Worm (Caenorhabditis elegans) whole organism, young adult: ENCODE results near the gene Y7A5A.2.

Experiments
- B0019.2 ChIP-seq: fragments of 200-800 bp; sonication (Bioruptor generic); conservative IDR thresholded peaks from 2 replicates; pipeline ENCODE4 v1.3.6; 2022; ENCODE audit warnings: missing genetic modification reagents, missing genetic modification characterization, missing compliant biosample characterization
- F22D6.2 ChIP-seq: sonication (generic microtip); optimal IDR thresholded peaks from 2 replicates; lab custom pipeline; 2016; ENCODE audit warnings: mild to moderate bottlenecking, missing genetic modification characterization, missing compliant biosample characterization
- F57A8.1 ChIP-seq: fragments of 200-800 bp; sonication (Bioruptor generic); optimal IDR thresholded peaks from 2 replicates; lab custom pipeline; 2018; ENCODE audit warnings: mild to moderate bottlenecking, missing genetic modification characterization, moderate library complexity, missing compliant biosample characterization
- F57C9.4 ChIP-seq: sonication (generic microtip); optimal IDR thresholded peaks from 2 replicates; lab custom pipeline; 2017; ENCODE audit warnings: mild to moderate bottlenecking, missing genetic modification characterization, missing compliant biosample characterization
- K11D2.4 ChIP-seq: fragments of 200-800 bp; sonication (Bioruptor generic); IDR thresholded peaks from 2 replicates; pipeline ENCODE4 v1.3.6; 2022; ENCODE audit warnings: missing genetic modification reagents, missing genetic modification characterization, missing compliant biosample characterization
- K12H6.12 ChIP-seq: fragments of 200-800 bp; sonication (Bioruptor generic); optimal IDR thresholded peaks from 2 replicates; lab custom pipeline; 2018; ENCODE audit warnings: mild to moderate bottlenecking, missing genetic modification characterization, missing compliant biosample characterization
- T26A5.8 ChIP-seq: sonication (generic microtip); optimal IDR thresholded peaks from 2 replicates; lab custom pipeline; 2016; ENCODE audit warnings: missing genetic modification characterization, missing compliant biosample characterization
- Y67H2A.10 ChIP-seq: fragments of 200-800 bp; sonication (Bioruptor generic); conservative IDR thresholded peaks from 2 replicates; pipeline ENCODE4 v1.3.6; 2022; ENCODE audit warnings: missing genetic modification reagents, missing genetic modification characterization, missing compliant biosample characterization
- ZK185.1 ChIP-seq: sonication (generic microtip); optimal IDR thresholded peaks from 2 replicates; lab custom pipeline; 2016; ENCODE audit warnings: mild to moderate bottlenecking, missing genetic modification characterization, missing compliant biosample characterization; ENCODE audit not compliant: poor library complexity, severe bottlenecking
- akir-1 ChIP-seq: fragments of 200-800 bp; sonication (Bioruptor generic); optimal IDR thresholded peaks from 2 replicates; lab custom pipeline; 2018; ENCODE audit warnings: mild to moderate bottlenecking, missing genetic modification characterization, moderate library complexity, missing compliant biosample characterization
- aptf-2 ChIP-seq: fragments of 200-800 bp; sonication (Bioruptor generic); conservative IDR thresholded peaks from 2 replicates; pipeline ENCODE4 v1.3.6; 2022; ENCODE audit warnings: missing genetic modification reagents, missing genetic modification characterization, missing compliant biosample characterization
- atf-7 ChIP-seq: sonication (generic microtip); optimal IDR thresholded peaks from 2 replicates; lab custom pipeline; 2017; ENCODE audit warnings: mild to moderate bottlenecking, missing genetic modification characterization, missing compliant biosample characterization
- athp-1 ChIP-seq: sonication (generic microtip); optimal IDR thresholded peaks from 2 replicates; lab custom pipeline; 2017; ENCODE audit warnings: mild to moderate bottlenecking, missing genetic modification characterization, missing compliant biosample characterization
- attf-3 ChIP-seq: fragments of 200-800 bp; sonication (Bioruptor generic); conservative IDR thresholded peaks from 2 replicates; pipeline ENCODE4 v1.3.6; 2022; ENCODE audit warnings: missing genetic modification reagents, missing genetic modification characterization, missing compliant biosample characterization
- attf-5 ChIP-seq: fragments of 200-800 bp; sonication (Bioruptor generic); optimal IDR thresholded peaks from 2 replicates; lab custom pipeline; 2018; ENCODE audit warnings: mild to moderate bottlenecking, missing genetic modification characterization, missing compliant biosample characterization
- attf-6 ChIP-seq: fragments of 200-800 bp; sonication (Bioruptor generic); IDR thresholded peaks from 2 replicates; pipeline ENCODE4 v1.3.6; 2022; ENCODE audit warnings: missing genetic modification reagents, missing genetic modification characterization, missing compliant biosample characterization
- cebp-2 ChIP-seq: fragments of 200-800 bp; sonication (Bioruptor generic); IDR thresholded peaks from 2 replicates; pipeline ENCODE4 v1.3.6; 2022; ENCODE audit warnings: missing genetic modification characterization, missing compliant biosample characterization
- dox-1 ChIP-seq: fragments of 200-800 bp; sonication (Bioruptor generic); IDR thresholded peaks from 2 replicates; pipeline ENCODE4 v1.3.6; 2022; ENCODE audit warnings: missing genetic modification reagents, missing genetic modification characterization, missing compliant biosample characterization
- dpff-1 ChIP-seq: sonication (generic microtip); optimal IDR thresholded peaks from 2 replicates; lab custom pipeline; 2017; ENCODE audit warnings: mild to moderate bottlenecking, missing genetic modification characterization, missing compliant biosample characterization
- egrh-3 ChIP-seq: fragments of 200-800 bp; sonication (Bioruptor generic); IDR thresholded peaks from 2 replicates; pipeline ENCODE4 v1.3.6; 2022; ENCODE audit warnings: missing genetic modification reagents, missing genetic modification characterization, missing compliant biosample characterization
- hlh-26 ChIP-seq: fragments of 200-800 bp; sonication (Bioruptor generic); conservative IDR thresholded peaks from 2 replicates; pipeline ENCODE4 v1.3.6; 2022; ENCODE audit warnings: missing genetic modification reagents, missing genetic modification characterization, missing compliant biosample characterization
- hmg-1.2 ChIP-seq: fragments of 200-800 bp; sonication (Bioruptor generic); IDR thresholded peaks from 2 replicates; pipeline ENCODE4 v1.3.6; 2022; ENCODE audit warnings: missing genetic modification reagents, missing genetic modification characterization, missing compliant biosample characterization
- madf-6 ChIP-seq: fragments of 200-800 bp; sonication (Bioruptor generic); IDR thresholded peaks from 2 replicates; pipeline ENCODE4 v1.3.6; 2022; ENCODE audit warnings: missing genetic modification reagents, missing genetic modification characterization, missing compliant biosample characterization
- mel-28 ChIP-seq: sonication (generic microtip); optimal IDR thresholded peaks from 2 replicates; lab custom pipeline; 2016; ENCODE audit warnings: borderline replicate concordance, mild to moderate bottlenecking, missing genetic modification characterization, missing compliant biosample characterization
- nfyb-1 ChIP-seq: fragments of 200-800 bp; sonication (Bioruptor generic); IDR thresholded peaks from 2 replicates; pipeline ENCODE4 v1.3.6; 2022; ENCODE audit warnings: missing genetic modification reagents, missing genetic modification characterization, missing compliant biosample characterization
- nhr-80 ChIP-seq: sonication (generic microtip); optimal IDR thresholded peaks from 2 replicates; lab custom pipeline; 2016; ENCODE audit warnings: missing genetic modification characterization, missing compliant biosample characterization
- nhr-90 ChIP-seq: sonication (generic microtip); optimal IDR thresholded peaks from 2 replicates; lab custom pipeline; 2016; ENCODE audit warnings: missing genotype, mild to moderate bottlenecking, missing genetic modification characterization, missing compliant biosample characterization
- pbrm-1 ChIP-seq: fragments of 200-800 bp; sonication (Bioruptor generic); IDR thresholded peaks from 2 replicates; pipeline ENCODE4 v1.3.6; 2022; ENCODE audit warnings: missing genetic modification reagents, missing genetic modification characterization, missing compliant biosample characterization
- pha-4 ChIP-seq: fragments of 150-350 bp; sonication (generic microtip); optimal IDR thresholded peaks from 2 replicates; lab custom pipeline; 2014; ENCODE audit warnings: missing biosample characterization, missing genetic modification reagents, missing genetic modification characterization
- rcor-1 ChIP-seq: fragments of 200-800 bp; sonication (Bioruptor generic); IDR thresholded peaks from 2 replicates; pipeline ENCODE4 v1.3.6; 2022; ENCODE audit warnings: missing genetic modification reagents, missing genetic modification characterization, missing compliant biosample characterization
- repo-1 ChIP-seq: sonication (generic microtip); optimal IDR thresholded peaks from 2 replicates; lab custom pipeline; 2017; ENCODE audit warnings: mild to moderate bottlenecking, missing genetic modification characterization, missing compliant biosample characterization
- rpc-1 ChIP-seq, 2 experiments: fragments of 150-350 bp in 1 of 2; sonication (generic microtip) in 1 of 2; optimal IDR thresholded peaks; 2 replicates each; lab custom pipeline; 2014 to 2018; ENCODE audit warnings: missing biosample characterization in 1 of 2, missing genetic modification characterization in 1 of 2, missing genetic modification reagents in 1 of 2, missing genotype in 1 of 2
- sdz-38 ChIP-seq: sonication (generic microtip); optimal IDR thresholded peaks from 2 replicates; lab custom pipeline; 2016; ENCODE audit warnings: missing genotype, missing genetic modification characterization, missing compliant biosample characterization
- sea-2 ChIP-seq: fragments of 200-800 bp; sonication (Bioruptor generic); IDR thresholded peaks from 2 replicates; pipeline ENCODE4 v1.3.6; 2022; ENCODE audit warnings: missing genetic modification characterization, missing compliant biosample characterization
- snpc-4 ChIP-seq, 5 experiments: fragments of 150-350 bp in 1 of 5; sonication (generic microtip) in 4 of 5; optimal IDR thresholded peaks; 2 replicates each; lab custom pipeline; 2014 to 2018; ENCODE audit warnings: missing genetic modification characterization in 5 of 5, missing biosample characterization in 3 of 5, antibody characterized with exemption in 2 of 5, mild to moderate bottlenecking in 2 of 5, missing compliant biosample characterization in 2 of 5, missing genotype in 2 of 5, moderate library complexity in 2 of 5, missing genetic modification reagents in 1 of 5
- xnd-1 ChIP-seq: sonication (generic microtip); optimal IDR thresholded peaks from 2 replicates; lab custom pipeline; 2016; ENCODE audit warnings: missing genotype, missing genetic modification reagents, missing genetic modification characterization, missing compliant biosample characterization
- zim-3 ChIP-seq: sonication (generic microtip); optimal IDR thresholded peaks from 2 replicates; lab custom pipeline; 2017; ENCODE audit warnings: mild to moderate bottlenecking, missing genetic modification characterization, moderate library complexity, missing compliant biosample characterization
- ztf-6 ChIP-seq: fragments of 200-800 bp; sonication (Bioruptor generic); IDR thresholded peaks from 2 replicates; pipeline ENCODE4 v1.3.6; 2022; ENCODE audit warnings: missing genetic modification reagents, missing genetic modification characterization, missing compliant biosample characterization

The Y7A5A.2 gene

DNA sequence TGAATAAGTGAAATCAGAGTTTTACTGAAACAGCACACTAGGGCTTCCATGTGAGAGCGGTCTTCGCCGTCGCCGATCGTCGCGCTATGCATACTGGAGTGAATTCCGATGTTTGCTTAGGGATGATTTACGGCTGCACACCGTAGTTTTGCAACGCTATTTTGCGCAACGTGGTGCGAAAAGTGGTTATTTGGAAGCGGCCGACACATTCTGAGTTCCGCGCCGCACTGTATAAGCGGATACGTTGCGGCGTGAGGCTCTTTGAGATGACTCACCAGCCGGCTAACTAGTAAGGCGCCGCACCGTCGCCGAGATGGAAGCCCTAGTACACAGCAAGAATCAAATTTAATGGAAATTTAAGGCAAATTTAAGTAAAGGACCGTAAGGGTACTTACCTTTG is 4.0 kb downstream of the Y7A5A.2 start:
- TF ChIP-seq attf-6 (GFP tag; lab: Robert Waterston, UW): no peak
- no peak for TF ChIP-seq snpc-4 (GFP tag; optimal IDR thresholded peaks at IDR 0.05; lab: Kevin White, UChicago)
- peak in 2 of 4 experiments; percentile 54 to 79 for TF ChIP-seq snpc-4 (tag; optimal IDR thresholded peaks at IDR 0.05; lab: Kevin White, UChicago)
- TF ChIP-seq sea-2 (GFP tag; lab: Robert Waterston, UW): no peak
- TF ChIP-seq attf-5 (GFP tag; lab: Kevin White, UChicago): no peak
- TF ChIP-seq repo-1 (tag; lab: Kevin White, UChicago): no peak
- TF ChIP-seq attf-3 (GFP tag; lab: Robert Waterston, UW): no peak
- no peak for TF ChIP-seq mel-28 (tag; lab: Kevin White, UChicago)
- TF ChIP-seq xnd-1 (tag; lab: Kevin White, UChicago): no peak
- TF ChIP-seq, all 124 proteins: peak for 1

DNA sequence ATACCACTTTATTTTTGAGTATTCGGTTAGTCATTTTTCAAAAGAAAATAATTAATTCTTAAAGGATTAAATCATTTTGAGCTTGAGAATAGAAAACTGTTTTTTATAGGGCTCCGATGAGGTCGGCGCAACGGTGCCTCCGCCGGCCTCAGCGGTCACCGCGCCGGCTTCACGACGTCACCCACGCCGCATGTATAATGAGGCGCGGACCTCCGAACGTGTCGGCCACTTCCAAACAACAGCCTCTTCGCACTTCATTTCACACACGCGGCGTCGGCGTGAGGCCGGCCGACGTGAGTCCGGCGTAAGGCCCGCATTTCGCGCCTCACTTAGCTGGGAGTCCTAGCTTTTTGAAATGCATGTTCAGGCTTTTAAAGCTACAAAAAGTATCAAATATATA is 5.7 kb downstream of the Y7A5A.2 start:
- TF ChIP-seq hlh-26 (GFP tag; lab: Robert Waterston, UW) (no peak), madf-6 (no peak), Y67H2A.10 (no peak), zim-3 (no peak), snpc-4 (GFP tag; optimal IDR thresholded peaks at IDR 0.05; lab: Kevin White, UChicago) (no peak), snpc-4 (tag; optimal IDR thresholded peaks at IDR 0.05; lab: Kevin White, UChicago) (peak in 2 of 4 experiments; percentile 31 to 35), attf-5 (GFP tag; lab: Kevin White, UChicago) (no peak), egrh-3 (GFP tag; lab: Robert Waterston, UW) (peak; percentile 62; the same call in 1 of the 2 replicates), rcor-1 (GFP tag; lab: Robert Waterston, UW) (no peak), attf-3 (GFP tag; lab: Robert Waterston, UW) (no peak)

DNA sequence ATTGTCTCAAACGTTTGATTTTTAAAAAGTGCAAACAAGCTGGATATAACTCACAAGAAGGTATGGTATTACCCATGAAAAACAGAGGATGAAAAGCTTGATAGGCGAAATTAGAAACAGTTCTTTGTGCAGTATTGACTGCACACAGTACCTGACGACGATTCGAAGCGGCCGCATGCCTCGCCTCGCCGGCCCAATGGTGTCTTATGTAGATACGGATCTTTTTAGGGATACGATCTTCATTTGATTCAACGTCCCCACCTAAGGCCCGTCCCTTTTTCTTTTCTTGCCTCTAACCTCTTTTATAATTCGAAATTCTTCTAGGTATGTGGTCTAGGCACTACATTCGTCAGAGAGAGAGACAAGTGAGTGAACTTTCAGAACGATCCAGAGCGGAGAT is 6.4 kb downstream of the Y7A5A.2 start, which contains the start of gene bus-17:
Gene bus-17 (minus strand): TSS at position 208 of the 400 bp plus-strand sequence.
- no peak for TF ChIP-seq attf-6 (GFP tag; lab: Robert Waterston, UW)
- TF ChIP-seq akir-1 (GFP tag; lab: Kevin White, UChicago): no peak
- no peak for TF ChIP-seq K11D2.4 (GFP tag; lab: Robert Waterston, UW)
- TF ChIP-seq F57A8.1 (GFP tag; lab: Kevin White, UChicago): no peak
- no peak for TF ChIP-seq ztf-6 (GFP tag; lab: Robert Waterston, UW)
- TF ChIP-seq hmg-1.2 (GFP tag; lab: Robert Waterston, UW): no peak
- TF ChIP-seq nhr-80: no peak
- TF ChIP-seq atf-7 (tag; lab: Kevin White, UChicago): no peak
- no peak for TF ChIP-seq pha-4 (tag; lab: Kevin White, UChicago)
- no peak for TF ChIP-seq athp-1 (tag; lab: Kevin White, UChicago)
- TF ChIP-seq, all 124 proteins: peak for 0

DNA sequence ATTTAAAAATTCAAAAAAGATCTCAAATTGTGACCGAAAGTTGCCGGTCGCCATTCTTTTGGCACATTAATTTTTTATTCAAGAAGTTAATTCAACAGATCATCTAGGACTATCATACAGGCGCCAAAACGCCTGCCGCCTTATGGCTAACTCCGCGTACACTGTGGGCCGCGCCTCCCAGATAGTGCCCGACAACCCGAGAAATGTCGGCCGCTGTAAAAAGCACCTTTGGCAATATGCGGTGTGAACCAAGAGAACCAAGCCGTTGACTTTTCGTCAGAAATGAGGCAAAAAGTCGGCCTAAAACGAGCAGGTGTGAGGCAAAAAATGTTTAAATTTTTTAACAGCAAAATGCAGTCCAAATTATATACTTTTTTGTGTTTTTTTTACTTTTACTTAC is 13.3 kb downstream of the Y7A5A.2 start:
- TF ChIP-seq snpc-4 (GFP tag; optimal IDR thresholded peaks at IDR 0.05; lab: Kevin White, UChicago) (no peak), snpc-4 (tag; optimal IDR thresholded peaks at IDR 0.05; lab: Kevin White, UChicago) (peak in 2 of 4 experiments; percentile 53 to 69), B0019.2 (GFP tag; lab: Robert Waterston, UW) (no peak)
- TF ChIP-seq, all 124 proteins: peak for 1

DNA sequence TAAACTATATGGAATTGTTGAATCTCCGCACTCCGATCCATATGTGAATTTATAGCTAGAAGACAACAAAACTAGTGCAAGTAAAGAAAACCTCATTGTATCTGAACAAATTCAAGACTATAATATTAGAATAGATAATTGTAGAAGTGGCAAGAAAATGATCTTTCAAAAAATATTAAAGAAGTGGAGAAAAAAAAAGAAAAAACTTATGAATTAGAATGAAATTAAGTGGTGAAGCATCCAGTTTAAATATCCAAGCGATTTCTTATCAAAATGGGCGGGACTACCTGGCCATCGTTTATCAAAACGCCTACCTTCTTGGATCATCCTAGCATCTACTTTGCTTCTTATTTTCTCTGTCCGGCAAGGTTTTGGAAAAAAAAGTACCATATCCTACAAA is 15.4 kb downstream of the Y7A5A.2 start, which contains the start of gene wrt-4:
Gene wrt-4 (minus strand): TSS at position 101 of the 400 bp plus-strand sequence.
- TF ChIP-seq aptf-2 (GFP tag; lab: Robert Waterston, UW) (no peak), sdz-38 (no peak), K12H6.12 (tag; lab: Kevin White, UChicago) (no peak), ZK185.1 (tag; lab: Kevin White, UChicago) (no peak)

DNA sequence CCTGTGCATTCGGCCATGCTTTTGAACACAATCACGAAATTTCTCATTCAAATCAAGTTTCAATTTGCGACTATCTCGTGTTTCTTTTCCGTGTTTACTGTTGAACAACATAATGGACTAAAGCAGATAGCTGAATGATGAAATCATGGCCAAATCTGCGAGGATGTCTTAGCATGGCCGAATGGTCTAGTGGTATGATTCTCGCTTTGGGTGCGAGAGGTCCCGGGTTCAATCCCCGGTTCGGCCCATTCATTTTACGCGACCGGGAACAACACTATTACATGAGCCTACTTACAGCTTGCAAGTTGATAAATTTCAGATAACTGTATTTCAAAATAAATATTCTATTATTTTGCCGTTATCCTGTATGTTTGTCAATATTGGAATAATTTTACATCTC is 21.3 kb downstream of the Y7A5A.2 start:
- TF ChIP-seq T26A5.8 (tag; lab: Kevin White, UChicago) (no peak), dpff-1 (no peak), rpc-1 (optimal IDR thresholded peaks at IDR 0.05; lab: Kevin White, UChicago) (peak; percentile 46), rpc-1 (tag; optimal IDR thresholded peaks at IDR 0.05; lab: Kevin White, UChicago) (peak; percentile 75), F57C9.4 (tag; lab: Kevin White, UChicago) (no peak), dox-1 (peak; percentile 59; the same call in 1 of the 2 replicates), attf-6 (GFP tag; lab: Robert Waterston, UW) (0 out of 2 replicates have a peak, but pooled peaks have one; percentile 31), cebp-2 (GFP tag; lab: Robert Waterston, UW) (no peak), rcor-1 (GFP tag; lab: Robert Waterston, UW) (no peak), nfyb-1 (GFP tag; lab: Robert Waterston, UW) (peak; percentile 41; the same call in 1 of the 2 replicates), F22D6.2 (tag; lab: Kevin White, UChicago) (no peak), nhr-90 (tag; lab: Kevin White, UChicago) (no peak), snpc-4 (GFP tag; optimal IDR thresholded peaks at IDR 0.05; lab: Kevin White, UChicago) (peak; percentile 26), snpc-4 (tag; optimal IDR thresholded peaks at IDR 0.05; lab: Kevin White, UChicago) (peak in 2 of 4 experiments; percentile 15 to 65), pbrm-1 (GFP tag; lab: Robert Waterston, UW) (peak; percentile 45; the same call in 1 of the 2 replicates)
